2 worm cellular contexts compared by ENCODE assay signal in the genomic region with DNA sequence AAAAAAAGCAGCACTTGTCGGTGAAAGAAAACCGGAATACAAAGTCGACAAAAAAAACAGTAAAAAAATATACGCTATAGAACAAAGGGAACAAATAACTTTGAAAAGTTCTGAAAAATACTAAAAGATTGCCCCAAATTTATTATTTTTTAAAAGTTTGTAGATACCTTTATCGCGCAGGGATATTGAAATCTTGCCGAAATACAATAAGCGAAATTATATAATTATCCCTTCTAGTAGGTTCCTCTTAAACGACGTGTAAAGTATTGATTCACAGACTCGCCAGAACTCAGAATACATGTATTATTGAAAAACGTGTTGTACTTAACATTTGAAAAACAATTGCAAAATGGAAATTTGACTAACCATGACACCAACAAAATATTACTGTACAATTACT.
A peak's percentile ranks its signal among the peaks of the same experiment; 100 is the strongest.
TF ChIP-seq lines count a peak whose summit lies in the region.

No protein-coding gene starts in this region.

TF ChIP-seq in whole organism, L1 larva, 84 proteins besides CTCF, POLR2A, EP300 and RAD21 (continued from another document):
- TF ChIP-seq isw-1 (GFP tag; IDR thresholded peaks at IDR 0.05; lab: Robert Waterston, UW) (peak; percentile 64), ceh-8 (GFP tag; optimal IDR thresholded peaks at IDR 0.05; lab: Kevin White, UChicago) (peak; percentile 97), mef-2 (tag; optimal IDR thresholded peaks at IDR 0.05; lab: Kevin White, UChicago) (peak; percentile 61), vab-15 (tag; optimal IDR thresholded peaks at IDR 0.05; lab: Kevin White, UChicago) (no peak), nhr-237 (tag; optimal IDR thresholded peaks at IDR 0.05; lab: Kevin White, UChicago) (peak; percentile 79), C16A3.4 (tag; optimal IDR thresholded peaks at IDR 0.05; lab: Kevin White, UChicago) (peak; percentile 97), ceh-90 (tag; optimal IDR thresholded peaks at IDR 0.05; lab: Kevin White, UChicago) (no peak), ceh-88 (GFP tag; IDR thresholded peaks at IDR 0.05; lab: Robert Waterston, UW) (peak; percentile 80), lin-13 (GFP tag; optimal IDR thresholded peaks at IDR 0.05; lab: Kevin White, UChicago) (peak; percentile 77), F16B12.6 (tag; optimal IDR thresholded peaks at IDR 0.05; lab: Kevin White, UChicago) (no peak), ztf-11 (tag; optimal IDR thresholded peaks at IDR 0.05; lab: Kevin White, UChicago) (peak; percentile 47 to 69), fkh-4 (tag; optimal IDR thresholded peaks at IDR 0.05; lab: Kevin White, UChicago; ENCODE audit: borderline replicate concordance) (peak; percentile 72), unc-98 (GFP tag; IDR thresholded peaks at IDR 0.05; lab: Robert Waterston, UW) (0 out of 2 replicates have a peak, but pooled peaks have one; percentile 51), sptf-1 (tag; optimal IDR thresholded peaks at IDR 0.05; lab: Kevin White, UChicago) (no peak), mdl-1 (tag; optimal IDR thresholded peaks at IDR 0.05; lab: Kevin White, UChicago) (peak in 1 of 2 experiments; percentile 27), egl-27 (tag; optimal IDR thresholded peaks at IDR 0.05; lab: Kevin White, UChicago) (peak; percentile 12), jun-1 (tag; optimal IDR thresholded peaks at IDR 0.05; lab: Kevin White, UChicago) (peak; percentile 93), efl-1 (optimal IDR thresholded peaks at IDR 0.05; lab: Kevin White, UChicago) (peak; percentile 68 to 69), efl-1 (GFP tag; optimal IDR thresholded peaks at IDR 0.05 in 1 of 2; lab: Kevin White, UChicago) (peak; percentile 16 to 92), nhr-76 (tag; optimal IDR thresholded peaks at IDR 0.05; lab: Kevin White, UChicago) (no peak), nhr-28 (tag; optimal IDR thresholded peaks at IDR 0.05; lab: Kevin White, UChicago) (no peak), elt-2 (tag; optimal IDR thresholded peaks at IDR 0.05; lab: Kevin White, UChicago) (peak; percentile 79), irx-1 (tag; optimal IDR thresholded peaks at IDR 0.05; lab: Kevin White, UChicago) (peak; percentile 95), nhr-71 (tag; optimal IDR thresholded peaks at IDR 0.05; lab: Kevin White, UChicago) (peak; percentile 93), xbp-1 (tag; optimal IDR thresholded peaks at IDR 0.05; lab: Kevin White, UChicago) (peak; percentile 89), lin-14 (GFP tag; optimal IDR thresholded peaks at IDR 0.05; lab: Kevin White, UChicago) (peak; percentile 88), nhr-47 (tag; optimal IDR thresholded peaks at IDR 0.05; lab: Kevin White, UChicago) (peak; percentile 97), dpl-1 (GFP tag; optimal IDR thresholded peaks at IDR 0.05; lab: Kevin White, UChicago) (peak; percentile 38 to 46 (median 40)), nhr-19 (GFP tag; conservative IDR thresholded peaks at IDR 0.05; lab: Robert Waterston, UW) (peak; percentile 94), pqm-1 (tag; optimal IDR thresholded peaks at IDR 0.05; lab: Kevin White, UChicago) (peak; percentile 79), mab-9 (GFP tag; IDR thresholded peaks at IDR 0.05; lab: Robert Waterston, UW) (peak; percentile 83), pag-3 (tag; optimal IDR thresholded peaks at IDR 0.05; lab: Kevin White, UChicago; ENCODE audit: borderline replicate concordance, insufficient read depth) (no peak), blmp-1 (tag; optimal IDR thresholded peaks at IDR 0.05; lab: Kevin White, UChicago) (peak; percentile 27), snpc-4 (tag; optimal IDR thresholded peaks at IDR 0.05; lab: Kevin White, UChicago) (peak; percentile 81)
TF ChIP-seq in whole organism, L1 larva: peak in this region for 61.

TF ChIP-seq in whole organism, L4 larva, 104 proteins besides CTCF, POLR2A, EP300 and RAD21 (continued from another document):
- TF ChIP-seq pha-4 (GFP tag; IDR thresholded peaks at IDR 0.05; lab: Robert Waterston, UW) (peak; percentile 77; the same call in 1 of the 2 replicates), pha-4 (tag; optimal IDR thresholded peaks at IDR 0.05; lab: Kevin White, UChicago) (peak; percentile 43), Y5F2A.4 (GFP tag; optimal IDR thresholded peaks at IDR 0.05; lab: Kevin White, UChicago) (peak; percentile 13), mep-1 (tag; optimal IDR thresholded peaks at IDR 0.05; lab: Kevin White, UChicago) (peak; percentile 98), madf-5 (GFP tag; IDR thresholded peaks at IDR 0.05; lab: Robert Waterston, UW) (peak in 1 of 2 experiments; percentile 66; a peak in 1 of 4 replicates), egl-27 (tag; optimal IDR thresholded peaks at IDR 0.05; lab: Kevin White, UChicago) (no peak), snpc-4 (tag; optimal IDR thresholded peaks at IDR 0.05; lab: Kevin White, UChicago) (no peak), Y105C5A.15 (GFP tag; IDR thresholded peaks at IDR 0.05; lab: Robert Waterston, UW) (no peak), fos-1 (tag; optimal IDR thresholded peaks at IDR 0.05; lab: Kevin White, UChicago) (no peak), saeg-2 (GFP tag; IDR thresholded peaks at IDR 0.05; lab: Robert Waterston, UW) (no peak), mes-2 (tag; optimal IDR thresholded peaks at IDR 0.05; lab: Kevin White, UChicago; ENCODE audit: poor library complexity, severe bottlenecking) (peak; percentile 82), nhr-76 (tag; optimal IDR thresholded peaks at IDR 0.05; lab: Kevin White, UChicago) (peak; percentile 34), unc-39 (tag; optimal IDR thresholded peaks at IDR 0.05; lab: Kevin White, UChicago) (no peak), daf-8 (GFP tag; IDR thresholded peaks at IDR 0.05; lab: Robert Waterston, UW) (no peak), dmd-8 (GFP tag; IDR thresholded peaks at IDR 0.05; lab: Robert Waterston, UW) (no peak), skn-1 (tag; optimal IDR thresholded peaks at IDR 0.05; lab: Kevin White, UChicago) (no peak), gei-8 (GFP tag; optimal IDR thresholded peaks at IDR 0.05; lab: Kevin White, UChicago) (no peak), nhr-28 (tag; optimal IDR thresholded peaks at IDR 0.05; lab: Kevin White, UChicago) (peak; percentile 80), hif-1 (tag; optimal IDR thresholded peaks at IDR 0.05; lab: Kevin White, UChicago) (peak in 1 of 2 experiments; percentile 42), ZK546.5 (tag; optimal IDR thresholded peaks at IDR 0.05; lab: Kevin White, UChicago) (peak in 1 of 2 experiments; percentile 27), nhr-11 (tag; optimal IDR thresholded peaks at IDR 0.05; lab: Kevin White, UChicago) (peak; percentile 34), hlh-30 (tag; optimal IDR thresholded peaks at IDR 0.05; lab: Kevin White, UChicago; ENCODE audit: insufficient read depth) (peak; percentile 81), nhr-237 (tag; optimal IDR thresholded peaks at IDR 0.05; lab: Kevin White, UChicago) (peak; percentile 60), zip-11 (GFP tag; IDR thresholded peaks at IDR 0.05; lab: Robert Waterston, UW) (no peak), hlh-11 (tag; optimal IDR thresholded peaks at IDR 0.05; lab: Kevin White, UChicago) (peak; percentile 80), unc-130 (GFP tag; optimal IDR thresholded peaks at IDR 0.05; lab: Kevin White, UChicago) (no peak), set-16 (GFP tag; IDR thresholded peaks at IDR 0.05; lab: Robert Waterston, UW) (no peak), nhr-10 (tag; optimal IDR thresholded peaks at IDR 0.05; lab: Kevin White, UChicago) (peak; percentile 62), dpl-1 (GFP tag; optimal IDR thresholded peaks at IDR 0.05; lab: Kevin White, UChicago) (peak; percentile 59), cey-2 (tag; optimal IDR thresholded peaks at IDR 0.05; lab: Kevin White, UChicago; ENCODE audit: borderline replicate concordance, insufficient read depth) (no peak), ceh-44 (GFP tag; IDR thresholded peaks at IDR 0.05; lab: Robert Waterston, UW) (no peak), ceh-82 (tag; optimal IDR thresholded peaks at IDR 0.05; lab: Kevin White, UChicago) (no peak), rbr-2 (tag; optimal IDR thresholded peaks at IDR 0.05; lab: Kevin White, UChicago) (peak; percentile 93), Y75B8A.6 (GFP tag; IDR thresholded peaks at IDR 0.05; lab: Robert Waterston, UW) (no peak), duxl-1 (tag; optimal IDR thresholded peaks at IDR 0.05; lab: Kevin White, UChicago; ENCODE audit: poor library complexity) (peak; percentile 97), attf-4 (tag; optimal IDR thresholded peaks at IDR 0.05; lab: Kevin White, UChicago) (no peak), ztf-11 (tag; optimal IDR thresholded peaks at IDR 0.05; lab: Kevin White, UChicago) (no peak), php-3 (GFP tag; IDR thresholded peaks at IDR 0.05; lab: Robert Waterston, UW) (peak; percentile 66), spr-1 (tag; optimal IDR thresholded peaks at IDR 0.05; lab: Kevin White, UChicago) (peak; percentile 82), zfp-2 (tag; optimal IDR thresholded peaks at IDR 0.05; lab: Kevin White, UChicago) (peak; percentile 30), dmd-6 (GFP tag; IDR thresholded peaks at IDR 0.05; lab: Robert Waterston, UW) (peak; percentile 83), fkh-10 (GFP tag; optimal IDR thresholded peaks at IDR 0.05; lab: Kevin White, UChicago) (peak; percentile 82), ceh-62 (tag; optimal IDR thresholded peaks at IDR 0.05; lab: Kevin White, UChicago) (no peak), zag-1 (tag; optimal IDR thresholded peaks at IDR 0.05; lab: Kevin White, UChicago) (no peak), arid-1 (GFP tag; conservative IDR thresholded peaks at IDR 0.05; lab: Robert Waterston, UW) (0 out of 2 replicates have a peak, but pooled peaks have one; percentile 43), daf-16 (GFP tag; optimal IDR thresholded peaks at IDR 0.05; lab: Kevin White, UChicago) (peak; percentile 34 to 87), daf-16 (tag; optimal IDR thresholded peaks at IDR 0.05; lab: Kevin White, UChicago) (peak; percentile 83)
